Fruit fly (Drosophila melanogaster): ENCODE results near the gene B52.

Gene B52

dm6 chr3R:13713984-13714532 lies 52.9 kb downstream of the B52 start:
- TF ChIP-seq Drgx (GFP tag; IDR thresholded peaks at IDR 0.05) = 0 out of 2 replicates have a peak, but pooled peaks have one; percentile 25
- TF ChIP-seq CG9609 (GFP tag; optimal IDR thresholded peaks at IDR 0.05) = no peak
- TF ChIP-seq CG4360 (GFP tag; IDR thresholded peaks at IDR 0.05) = no peak
- no peak for TF ChIP-seq CG10431 (GFP tag; optimal IDR thresholded peaks at IDR 0.05)
- TF ChIP-seq nom (GFP tag; optimal IDR thresholded peaks at IDR 0.05) = peak; percentile 14
- no peak for TF ChIP-seq CG3281 (GFP tag; optimal IDR thresholded peaks at IDR 0.05)
- TF ChIP-seq pfk (GFP tag; optimal IDR thresholded peaks at IDR 0.05) = no peak
- no peak for TF ChIP-seq CG30431 (GFP tag; optimal IDR thresholded peaks at IDR 0.05)
- TF ChIP-seq CG34422 (GFP tag; IDR thresholded peaks at IDR 0.05) = no peak
- peak; percentile 97 for TF ChIP-seq CG15479 (GFP tag; optimal IDR thresholded peaks at IDR 0.05)
- no peak for TF ChIP-seq CG43689 (GFP tag; IDR thresholded peaks at IDR 0.05)
- TF ChIP-seq Camta (GFP tag; optimal IDR thresholded peaks at IDR 0.05) = no peak
- TF ChIP-seq crol (GFP tag; IDR thresholded peaks at IDR 0.05) = peak; percentile 52
- no peak for TF ChIP-seq bcd (GFP tag; optimal IDR thresholded peaks at IDR 0.05)
- TF ChIP-seq rib (GFP tag; IDR thresholded peaks at IDR 0.05) = no peak
- no peak for TF ChIP-seq CG18764 (GFP tag; optimal IDR thresholded peaks at IDR 0.05)
- no peak for TF ChIP-seq shn (GFP tag; optimal IDR thresholded peaks at IDR 0.05)
- no peak for TF ChIP-seq CG6254 (GFP tag; optimal IDR thresholded peaks at IDR 0.05)
- TF ChIP-seq ken (GFP tag; IDR thresholded peaks at IDR 0.05) = no peak
- TF ChIP-seq CG5953 (GFP tag; IDR thresholded peaks at IDR 0.05) = peak; percentile 47; the same call in 1 of the 2 replicates
- TF ChIP-seq ase (GFP tag; IDR thresholded peaks at IDR 0.05) = no peak
- 0 out of 2 replicates have a peak, but pooled peaks have one; percentile 15 for TF ChIP-seq stc (GFP tag; IDR thresholded peaks at IDR 0.05)
- TF ChIP-seq da (GFP tag; optimal IDR thresholded peaks at IDR 0.05) = no peak
- TF ChIP-seq Mad (GFP tag; optimal IDR thresholded peaks at IDR 0.05) = no peak
- TF ChIP-seq CG11247 (GFP tag; IDR thresholded peaks at IDR 0.05) = no peak
- TF ChIP-seq Sox100B (GFP tag; optimal IDR thresholded peaks at IDR 0.05) = no peak
- TF ChIP-seq CG10147 (GFP tag; optimal IDR thresholded peaks at IDR 0.05) = no peak
- no peak for TF ChIP-seq CG7839 (tag; optimal IDR thresholded peaks at IDR 0.05)
- TF ChIP-seq wor (GFP tag; IDR thresholded peaks at IDR 0.05) = no peak
- TF ChIP-seq sens-2 (GFP tag; IDR thresholded peaks at IDR 0.05) = no peak
- TF ChIP-seq CG16863 (GFP tag; optimal IDR thresholded peaks at IDR 0.05) = no peak
- TF ChIP-seq CG15696 (tag; optimal IDR thresholded peaks at IDR 0.05) = peak; percentile 19
- TF ChIP-seq lola (GFP tag; optimal IDR thresholded peaks at IDR 0.05) = peak in 1 of 3 experiments; percentile 5
- 0 out of 3 replicates have a peak, but pooled peaks have one; percentile 11 for TF ChIP-seq dysf (GFP tag; IDR thresholded peaks at IDR 0.05)
- no peak for TF ChIP-seq NFAT (GFP tag; IDR thresholded peaks at IDR 0.05)
- no peak for TF ChIP-seq CG4820 (GFP tag; optimal IDR thresholded peaks at IDR 0.05)
- no peak for TF ChIP-seq Awh (GFP tag; IDR thresholded peaks at IDR 0.05)
- TF ChIP-seq Taf1 (GFP tag; IDR thresholded peaks at IDR 0.05) = no peak
- TF ChIP-seq CG11456 (GFP tag; IDR thresholded peaks at IDR 0.05) = 0 out of 3 replicates have a peak, but pooled peaks have one; percentile 33
- TF ChIP-seq MESR4 (GFP tag; optimal IDR thresholded peaks at IDR 0.05) = no peak
- TF ChIP-seq luna (GFP tag; optimal IDR thresholded peaks at IDR 0.05) = no peak
- no peak for TF ChIP-seq Adf1 (GFP tag; IDR thresholded peaks at IDR 0.05)
- no peak for TF ChIP-seq Dp (GFP tag; optimal IDR thresholded peaks at IDR 0.05)
- 0 out of 2 replicates have a peak, but pooled peaks have one; percentile 12 for TF ChIP-seq Rfx (GFP tag; IDR thresholded peaks at IDR 0.05)
- TF ChIP-seq slou (GFP tag; optimal IDR thresholded peaks at IDR 0.05) = no peak
- TF ChIP-seq toy (GFP tag; IDR thresholded peaks at IDR 0.05) = no peak
- no peak for TF ChIP-seq CG17328 (GFP tag; IDR thresholded peaks at IDR 0.05)
- TF ChIP-seq Hsf (GFP tag; optimal IDR thresholded peaks at IDR 0.05) = no peak
- TF ChIP-seq kah (GFP tag; optimal IDR thresholded peaks at IDR 0.05) = no peak
- peak; percentile 14 for TF ChIP-seq CG33557 (GFP tag; optimal IDR thresholded peaks at IDR 0.05)
- no peak for TF ChIP-seq ftz-f1 (GFP tag; optimal IDR thresholded peaks at IDR 0.05)
- TF ChIP-seq CG31365 (tag; optimal IDR thresholded peaks at IDR 0.05) = peak; percentile 62
